Fruit fly (Drosophila melanogaster): ENCODE results near the gene p38c.

p38c gene

DNA sequence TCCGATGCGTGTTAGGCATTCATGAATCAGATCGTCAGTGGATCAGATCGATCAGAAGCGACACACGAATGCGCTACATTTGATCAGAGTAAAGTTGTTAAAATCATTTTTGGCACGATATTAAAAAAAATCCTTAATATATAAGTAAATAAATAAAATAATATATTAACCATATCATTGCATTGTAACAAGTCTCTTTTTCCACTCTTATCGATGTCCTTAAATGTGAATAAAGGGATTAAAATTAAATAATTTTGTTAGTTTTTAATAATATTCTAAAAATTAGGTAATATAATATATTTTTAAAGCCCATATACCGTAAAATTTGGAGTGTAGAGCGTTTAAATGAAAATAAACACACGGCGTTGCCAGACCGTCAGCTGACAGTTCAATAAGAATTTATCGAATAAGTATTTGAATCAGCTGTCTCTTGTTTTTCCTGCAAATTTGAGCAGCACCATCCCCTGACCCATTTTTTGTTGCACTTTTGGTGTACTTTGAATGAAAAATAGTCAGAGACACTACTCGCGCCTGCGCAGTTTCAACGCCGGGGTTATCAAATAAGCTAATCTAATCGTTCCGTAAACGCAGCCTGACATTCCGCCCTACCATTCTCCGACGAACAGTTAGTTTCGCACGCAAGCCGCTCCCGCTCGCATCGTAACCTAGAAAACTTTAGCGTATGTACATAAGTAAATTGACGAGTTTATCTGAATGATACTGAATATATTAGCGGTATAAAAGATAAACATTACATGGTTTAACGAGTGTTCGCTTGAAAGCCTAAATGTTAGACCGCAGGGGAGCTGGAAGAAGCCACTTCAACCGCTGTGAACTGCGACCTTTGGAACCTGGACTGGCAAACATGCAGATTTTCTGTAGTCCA is 2.2 kb upstream of the p38c start, which contains the start of the genes p38a and CG6178 (continued):
- peak; percentile 51 to 94 for TF ChIP-seq dpn (GFP tag; optimal IDR thresholded peaks at IDR 0.05)
- TF ChIP-seq E2f2 (GFP tag; IDR thresholded peaks at IDR 0.05): peak; percentile 82
- TF ChIP-seq aop (GFP tag; IDR thresholded peaks at IDR 0.05): peak; percentile 63; the same call in 1 of the 2 replicates
- TF ChIP-seq run (tag; optimal IDR thresholded peaks at IDR 0.05): peak; percentile 96
- TF ChIP-seq Usf (GFP tag; optimal IDR thresholded peaks at IDR 0.05): peak; percentile 97
- peak; percentile 53 for TF ChIP-seq Hey (tag; optimal IDR thresholded peaks at IDR 0.05)
- TF ChIP-seq CG12104 (GFP tag; optimal IDR thresholded peaks at IDR 0.05): peak; percentile 94
- no peak for TF ChIP-seq CG7963 (GFP tag; IDR thresholded peaks at IDR 0.05; ENCODE audit: partially characterized antibody)
- peak; percentile 81 for TF ChIP-seq CG17568 (GFP tag; optimal IDR thresholded peaks at IDR 0.05)
- TF ChIP-seq Hmx (GFP tag; optimal IDR thresholded peaks at IDR 0.05): no peak
- TF ChIP-seq CG32767 (GFP tag; IDR thresholded peaks at IDR 0.05): peak; percentile 98
- peak; percentile 99 for TF ChIP-seq CG10274 (GFP tag; optimal IDR thresholded peaks at IDR 0.05)
- TF ChIP-seq CG7372 (GFP tag; IDR thresholded peaks at IDR 0.05): peak; percentile 96
- peak; percentile 98 for TF ChIP-seq CG13296 (GFP tag; optimal IDR thresholded peaks at IDR 0.05)
- TF ChIP-seq nerfin-1 (tag; optimal IDR thresholded peaks at IDR 0.05): peak; percentile 91
- no peak for TF ChIP-seq hbn (GFP tag; IDR thresholded peaks at IDR 0.05; ENCODE audit: partially characterized antibody)
- peak; percentile 1 for TF ChIP-seq maf-S (GFP tag; optimal IDR thresholded peaks at IDR 0.05)
- no peak for TF ChIP-seq yki (optimal IDR thresholded peaks at IDR 0.05)
- TF ChIP-seq CG1233 (GFP tag; optimal IDR thresholded peaks at IDR 0.05): peak; percentile 97
- TF ChIP-seq slou (GFP tag; optimal IDR thresholded peaks at IDR 0.05): peak; percentile 82
- TF ChIP-seq caup (GFP tag; optimal IDR thresholded peaks at IDR 0.05; ENCODE audit: severe bottlenecking): peak; percentile 96
- TF ChIP-seq tx (GFP tag; optimal IDR thresholded peaks at IDR 0.05): peak; percentile 65
- peak; percentile 83 for TF ChIP-seq CG1024 (GFP tag; IDR thresholded peaks at IDR 0.05)
- TF ChIP-seq bowl (GFP tag; IDR thresholded peaks at IDR 0.05): peak; percentile 90
- TF ChIP-seq CG10209 (GFP tag; optimal IDR thresholded peaks at IDR 0.05): peak; percentile 98
- no peak for TF ChIP-seq hkb (optimal IDR thresholded peaks at IDR 0.05)
- peak; percentile 97 for TF ChIP-seq hkb (GFP tag; IDR thresholded peaks at IDR 0.05)
- TF ChIP-seq CG14710 (tag; optimal IDR thresholded peaks at IDR 0.05): peak; percentile 97
- TF ChIP-seq grn (GFP tag; optimal IDR thresholded peaks at IDR 0.05): peak; percentile 84
- TF ChIP-seq pita (GFP tag; optimal IDR thresholded peaks at IDR 0.05): no peak
- peak; percentile 90 for TF ChIP-seq Oaz (GFP tag; IDR thresholded peaks at IDR 0.05)
- TF ChIP-seq Rfx (GFP tag; IDR thresholded peaks at IDR 0.05): peak; percentile 98
- no peak for TF ChIP-seq disco-r (GFP tag; optimal IDR thresholded peaks at IDR 0.05)
- TF ChIP-seq CG6683 (GFP tag; optimal IDR thresholded peaks at IDR 0.05): peak; percentile 95
- no peak for TF ChIP-seq nerfin-2 (GFP tag; IDR thresholded peaks at IDR 0.05; ENCODE audit: partially characterized antibody)
- peak; percentile 62 for TF ChIP-seq fu2 (GFP tag; optimal IDR thresholded peaks at IDR 0.05)
- TF ChIP-seq tll (GFP tag; optimal IDR thresholded peaks at IDR 0.05): no peak
- peak; percentile 98 for TF ChIP-seq CG18599 (GFP tag; optimal IDR thresholded peaks at IDR 0.05)
- TF ChIP-seq Max (GFP tag; optimal IDR thresholded peaks at IDR 0.05): peak; percentile 85
- TF ChIP-seq CG6272 (GFP tag; IDR thresholded peaks at IDR 0.05): peak; percentile 94
- peak; percentile 89 for TF ChIP-seq Elba2 (GFP tag; optimal IDR thresholded peaks at IDR 0.05)
- TF ChIP-seq CG14965 (GFP tag; optimal IDR thresholded peaks at IDR 0.05; ENCODE audit: borderline replicate concordance): no peak
- TF ChIP-seq Neu2 (GFP tag; optimal IDR thresholded peaks at IDR 0.05; ENCODE audit: borderline replicate concordance): no peak
- TF ChIP-seq B-H2 (GFP tag; optimal IDR thresholded peaks at IDR 0.05): peak; percentile 96
- TF ChIP-seq pzg (GFP tag; optimal IDR thresholded peaks at IDR 0.05): peak; percentile 52
- peak; percentile 86 for TF ChIP-seq zfh2 (GFP tag; optimal IDR thresholded peaks at IDR 0.05)
- TF ChIP-seq so (GFP tag; IDR thresholded peaks at IDR 0.05): peak; percentile 96
- peak; percentile 46 for TF ChIP-seq Sry-δ (GFP tag; optimal IDR thresholded peaks at IDR 0.05)
- peak; percentile 76 for TF ChIP-seq stwl (tag; optimal IDR thresholded peaks at IDR 0.05)

Measured in whole organism, embryonic.